Fruit fly (Drosophila melanogaster) whole organism, wandering third instar larva: Measurements from ENCODE around the gene CG13403.
A peak's percentile ranks its signal among the peaks of the same experiment; 100 is the strongest.

Experiments
- Abd-B ChIP-seq: fragments of >200 bp; optimal IDR thresholded peaks from 2 replicates; lab custom pipeline; 2017; ENCODE audit warnings: missing biosample characterization, missing genetic modification characterization
- CG32264 ChIP-seq: fragments of 200-800 bp; sonication (Bioruptor generic); optimal IDR thresholded peaks from 2 replicates; lab custom pipeline; 2016; ENCODE audit warnings: missing biosample characterization, missing genetic modification characterization
- CG9705 ChIP-seq: fragments of 200-800 bp; sonication (Bioruptor generic); optimal IDR thresholded peaks from 2 replicates; lab custom pipeline; 2018; ENCODE audit warnings: missing biosample characterization, mild to moderate bottlenecking, missing genetic modification characterization
- CrebA ChIP-seq: fragments of 200-800 bp; sonication (Bioruptor generic); optimal IDR thresholded peaks from 2 replicates; lab custom pipeline; 2016; ENCODE audit warnings: missing biosample characterization, mild to moderate bottlenecking, missing genetic modification characterization, borderline replicate concordance
- Dfd ChIP-seq: fragments of >200 bp; optimal IDR thresholded peaks from 2 replicates; lab custom pipeline; 2017; ENCODE audit warnings: missing biosample characterization, missing genetic modification characterization
- Dif ChIP-seq: fragments of 200-275, 200-300 bp; sonication (Bioruptor generic); optimal IDR thresholded peaks from 2 replicates; lab custom pipeline; 2018; ENCODE audit warnings: missing biosample characterization, missing genetic modification characterization; ENCODE audit not compliant: partially characterized antibody
- GATAd ChIP-seq: sonication (Bioruptor generic); optimal IDR thresholded peaks from 2 replicates; lab custom pipeline; 2016; ENCODE audit warnings: missing biosample characterization, missing genetic modification characterization
- HLH106 ChIP-seq: fragments of 200-800 bp; optimal IDR thresholded peaks from 3 replicates; lab custom pipeline; 2019; ENCODE audit warnings: missing biosample characterization, mild to moderate bottlenecking, missing genetic modification characterization, moderate library complexity
- Hnf4 ChIP-seq: fragments of 200-800 bp; sonication (Bioruptor generic); optimal IDR thresholded peaks from 2 replicates; lab custom pipeline; 2016; ENCODE audit warnings: missing biosample characterization, mild to moderate bottlenecking, missing genetic modification characterization
- Hr78 ChIP-seq: fragments of >200 bp; optimal IDR thresholded peaks from 2 replicates; lab custom pipeline; 2017; ENCODE audit warnings: missing biosample characterization, missing genetic modification characterization
- Hr83 ChIP-seq: fragments of 200-300 bp; sonication (Bioruptor generic); optimal IDR thresholded peaks from 2 replicates; lab custom pipeline; 2016; ENCODE audit warnings: missing biosample characterization, mild to moderate bottlenecking, missing genetic modification characterization, moderate library complexity; ENCODE audit not compliant: poor library complexity, severe bottlenecking
- Jra ChIP-seq: sonication (Bioruptor generic); optimal IDR thresholded peaks from 2 replicates; lab custom pipeline; 2016; ENCODE audit warnings: missing biosample characterization, missing genetic modification characterization
- Mio ChIP-seq: sonication (Bioruptor generic); optimal IDR thresholded peaks from 2 replicates; lab custom pipeline; 2016; ENCODE audit warnings: missing biosample characterization, missing genetic modification characterization
- Myc ChIP-seq: fragments of >200 bp; optimal IDR thresholded peaks from 2 replicates; lab custom pipeline; 2017
- N ChIP-seq: fragments of >200 bp; optimal IDR thresholded peaks from 2 replicates; lab custom pipeline; 2018; ENCODE audit warnings: missing biosample characterization, missing external identifiers, missing genetic modification characterization
- OdsH ChIP-seq: fragments of 200-800 bp; sonication (Bioruptor generic); optimal IDR thresholded peaks from 2 replicates; lab custom pipeline; 2016; ENCODE audit warnings: missing biosample characterization, mild to moderate bottlenecking, missing genetic modification characterization
- Rel ChIP-seq, 2 experiments: fragments of 200-800 bp; sonication (Bioruptor generic) in 1 of 2; optimal IDR thresholded peaks; 2 replicates in 1 of 2; 3 replicates in 1 of 2; lab custom pipeline; 2016 to 2019; ENCODE audit warnings: mild to moderate bottlenecking in 2 of 2, missing biosample characterization in 2 of 2, missing genetic modification characterization in 2 of 2, moderate library complexity in 1 of 2
- Sp1 ChIP-seq: fragments of 200-800 bp; sonication (Bioruptor generic); optimal IDR thresholded peaks from 3 replicates; lab custom pipeline; 2019; ENCODE audit warnings: missing biosample characterization, mild to moderate bottlenecking, missing genetic modification characterization, moderate library complexity
- Vsx2 ChIP-seq: fragments of 200-300, 225-300 bp; sonication (Bioruptor generic); optimal IDR thresholded peaks from 2 replicates; lab custom pipeline; 2018; ENCODE audit warnings: missing biosample characterization, missing genetic modification characterization; ENCODE audit not compliant: partially characterized antibody
- br ChIP-seq: fragments of 200-800 bp; sonication (Bioruptor generic); optimal IDR thresholded peaks from 2 replicates; lab custom pipeline; 2016; ENCODE audit warnings: missing biosample characterization, missing genetic modification characterization
- brk ChIP-seq: fragments of 200-800 bp; sonication (Bioruptor generic); optimal IDR thresholded peaks from 2 replicates; lab custom pipeline; 2016; ENCODE audit warnings: missing biosample characterization, mild to moderate bottlenecking, missing genetic modification characterization
- dl ChIP-seq, 2 experiments: fragments of 175-275, 200-275 bp in 1 of 2; fragments of 200-275 bp in 1 of 2; sonication (Bioruptor generic); optimal IDR thresholded peaks; lab custom pipeline; 2018; ENCODE audit warnings: mild to moderate bottlenecking in 2 of 2, missing biosample characterization in 2 of 2, missing genetic modification characterization in 2 of 2, moderate library complexity in 2 of 2; ENCODE audit not compliant: partially characterized antibody in 2 of 2, insufficient read depth in 1 of 2
- dmrt93B ChIP-seq: fragments of 200-800 bp; sonication (Bioruptor generic); optimal IDR thresholded peaks from 2 replicates; lab custom pipeline; 2018; ENCODE audit warnings: missing biosample characterization, mild to moderate bottlenecking, missing genetic modification characterization
- dsf ChIP-seq: sonication (Bioruptor generic); optimal IDR thresholded peaks from 2 replicates; lab custom pipeline; 2016; ENCODE audit warnings: missing biosample characterization, missing genetic modification characterization, borderline replicate concordance
- ey ChIP-seq: fragments of 200-800 bp; sonication (Bioruptor generic); optimal IDR thresholded peaks from 2 replicates; lab custom pipeline; 2016; ENCODE audit warnings: missing biosample characterization, missing genetic modification characterization
- foxo ChIP-seq, 2 experiments: fragments of 200-800 bp; sonication (Bioruptor generic); optimal IDR thresholded peaks; 2 replicates in 1 of 2; 3 replicates in 1 of 2; lab custom pipeline; 2016 to 2017; ENCODE audit warnings: missing biosample characterization in 2 of 2, missing genetic modification characterization in 2 of 2
- fru ChIP-seq: fragments of 200-800 bp; sonication (Bioruptor generic); optimal IDR thresholded peaks from 3 replicates; lab custom pipeline; 2016; ENCODE audit warnings: missing biosample characterization, mild to moderate bottlenecking, missing genetic modification characterization
- h ChIP-seq: fragments of 200-800 bp; sonication (Bioruptor generic); optimal IDR thresholded peaks from 3 replicates; lab custom pipeline; 2016; ENCODE audit warnings: missing biosample characterization, mild to moderate bottlenecking, missing genetic modification characterization
- jim ChIP-seq: fragments of 175-275, 200-325 bp; sonication (Bioruptor generic); optimal IDR thresholded peaks from 2 replicates; lab custom pipeline; 2016; ENCODE audit warnings: missing biosample characterization, mild to moderate bottlenecking, missing genetic modification characterization
- lola ChIP-seq: fragments of >200 bp; optimal IDR thresholded peaks from 2 replicates; lab custom pipeline; 2017; ENCODE audit warnings: missing biosample characterization, missing genetic modification characterization
- pan ChIP-seq: fragments of >200 bp; optimal IDR thresholded peaks from 2 replicates; lab custom pipeline; 2017
- psq ChIP-seq: fragments of 200-800 bp; sonication (Bioruptor generic); optimal IDR thresholded peaks from 3 replicates; lab custom pipeline; 2017; ENCODE audit warnings: missing biosample characterization, mild to moderate bottlenecking, missing genetic modification characterization, moderate library complexity
- rgr ChIP-seq: fragments of 200-800 bp; sonication (Bioruptor generic); optimal IDR thresholded peaks from 3 replicates; lab custom pipeline; 2016; ENCODE audit warnings: missing biosample characterization, mild to moderate bottlenecking, missing genetic modification characterization
- sage ChIP-seq: fragments of 200-800 bp; sonication (Bioruptor generic); optimal IDR thresholded peaks from 2 replicates; lab custom pipeline; 2016; ENCODE audit warnings: missing biosample characterization, mild to moderate bottlenecking, missing genetic modification characterization
- sv ChIP-seq: fragments of 200-800 bp; sonication (Bioruptor generic); optimal IDR thresholded peaks from 3 replicates; lab custom pipeline; 2016; ENCODE audit warnings: missing biosample characterization, missing genetic modification characterization
- tai ChIP-seq: sonication (Bioruptor generic); optimal IDR thresholded peaks from 2 replicates; lab custom pipeline; 2016; ENCODE audit warnings: missing biosample characterization, missing genetic modification characterization
- usp ChIP-seq: fragments of >200 bp; optimal IDR thresholded peaks from 2 replicates; lab custom pipeline; 2017; ENCODE audit warnings: missing biosample characterization, missing genetic modification characterization
- woc ChIP-seq: sonication (Bioruptor generic); optimal IDR thresholded peaks from 2 replicates; lab custom pipeline; 2016; ENCODE audit warnings: missing biosample characterization, mild to moderate bottlenecking, missing genetic modification characterization

Gene CG13403

dm6 chrX:14214505-14215449 lies 23.0 kb upstream of the CG13403 start:
- TF ChIP-seq sv: no peak
- no peak for TF ChIP-seq GATAd
- no peak for TF ChIP-seq ey (GFP tag; lab: Kevin White, UChicago)
- no peak for TF ChIP-seq dl (GFP tag; optimal IDR thresholded peaks at IDR 0.05; lab: Kevin White, UChicago; ENCODE audit: insufficient read depth in 1 of 2, partially characterized antibody in 2 of 2)
- no peak for TF ChIP-seq CG9705 (GFP tag; lab: Kevin White, UChicago)
- TF ChIP-seq Hr78 (GFP tag; lab: Kevin White, UChicago): no peak
- no peak for TF ChIP-seq Vsx2 (GFP tag; lab: Kevin White, UChicago)
- no peak for TF ChIP-seq OdsH
- TF ChIP-seq Dfd: no peak
- TF ChIP-seq Rel (GFP tag; optimal IDR thresholded peaks at IDR 0.05; lab: Kevin White, UChicago): no peak
- TF ChIP-seq Rel (tag; optimal IDR thresholded peaks at IDR 0.05; lab: Kevin White, UChicago): no peak
- no peak for TF ChIP-seq sage (GFP tag; lab: Kevin White, UChicago)
- no peak for TF ChIP-seq Myc (lab: Kevin White, UChicago)
- peak; percentile 41 for TF ChIP-seq rgr (GFP tag; lab: Kevin White, UChicago)
- TF ChIP-seq usp: no peak
- TF ChIP-seq Dif (GFP tag; lab: Kevin White, UChicago): no peak
- no peak for TF ChIP-seq br
- no peak for TF ChIP-seq CG32264 (GFP tag; lab: Kevin White, UChicago)
- TF ChIP-seq Mio: no peak
- peak; percentile 61 for TF ChIP-seq HLH106 (tag; lab: Kevin White, UChicago)
- no peak for TF ChIP-seq psq (GFP tag; lab: Kevin White, UChicago)
- TF ChIP-seq Hr83 (GFP tag; lab: Kevin White, UChicago): no peak
- TF ChIP-seq h (GFP tag; lab: Kevin White, UChicago): peak; percentile 9
- TF ChIP-seq brk (GFP tag; lab: Kevin White, UChicago): no peak
- peak; percentile 15 for TF ChIP-seq tai (GFP tag; lab: Kevin White, UChicago)
- no peak for TF ChIP-seq Hnf4 (GFP tag; lab: Kevin White, UChicago)
- TF ChIP-seq N (GFP tag; lab: Kevin White, UChicago): no peak
- no peak for TF ChIP-seq woc (GFP tag; lab: Kevin White, UChicago)
- no peak for TF ChIP-seq Abd-B (GFP tag; lab: Kevin White, UChicago)
- peak; percentile 26 for TF ChIP-seq dmrt93B
- peak; percentile 53 for TF ChIP-seq Sp1 (GFP tag; lab: Kevin White, UChicago)
- TF ChIP-seq dsf: no peak
- no peak for TF ChIP-seq Jra (GFP tag; lab: Kevin White, UChicago)
- TF ChIP-seq jim (GFP tag; lab: Kevin White, UChicago): no peak
- TF ChIP-seq CrebA (GFP tag; lab: Kevin White, UChicago): no peak
- no peak for TF ChIP-seq lola (GFP tag; lab: Kevin White, UChicago)
- no peak for TF ChIP-seq pan (lab: Kevin White, UChicago)
- no peak for TF ChIP-seq fru
- peak in 1 of 2 experiments; percentile 33 for TF ChIP-seq foxo (GFP tag; optimal IDR thresholded peaks at IDR 0.05; lab: Kevin White, UChicago)

dm6 chrX:14213509-14214154 lies 21.8 kb upstream of the CG13403 start:
- TF ChIP-seq Dfd (peak; percentile 81), ey (GFP tag; lab: Kevin White, UChicago) (no peak), h (GFP tag; lab: Kevin White, UChicago) (no peak), tai (GFP tag; lab: Kevin White, UChicago) (no peak), dl (GFP tag; optimal IDR thresholded peaks at IDR 0.05; lab: Kevin White, UChicago; ENCODE audit: insufficient read depth in 1 of 2, partially characterized antibody in 2 of 2) (no peak), usp (no peak), Hnf4 (GFP tag; lab: Kevin White, UChicago) (no peak), dsf (no peak)
- TF ChIP-seq, all 38 proteins: peak for 1
